Fruit fly (Drosophila melanogaster) whole organism, embryonic: ENCODE results near the gene Gr61a.
A peak's percentile ranks its signal among the peaks of the same experiment; 100 is the strongest.

Experiments used
- Abd-B ChIP-seq: fragments of 200-800 bp; sonication (Bioruptor generic); optimal IDR thresholded peaks from 2 replicates; lab custom pipeline; 2018; ENCODE audit warnings: missing biosample characterization, mild to moderate bottlenecking, missing genetic modification characterization, moderate library complexity
- Bdp1 ChIP-seq: fragments of 200-800 bp; sonication (Bioruptor generic); optimal IDR thresholded peaks from 3 replicates; lab custom pipeline; 2016; ENCODE audit warnings: missing biosample characterization, missing genetic modification characterization
- CG10431 ChIP-seq: fragments of 200-800 bp; sonication (Bioruptor generic); optimal IDR thresholded peaks from 3 replicates; lab custom pipeline; 2018; ENCODE audit warnings: missing biosample characterization, mild to moderate bottlenecking, missing genetic modification characterization
- CG11696 ChIP-seq: fragments of 200-800 bp; sonication (Bioruptor generic); IDR thresholded peaks from 2 replicates; pipeline ENCODE4 v1.3.6; 2022; ENCODE audit warnings: missing biosample characterization, missing genetic modification characterization
- CG12155 ChIP-seq: fragments of 200-800 bp; sonication (Bioruptor generic); optimal IDR thresholded peaks from 3 replicates; lab custom pipeline; 2016; ENCODE audit warnings: missing biosample characterization, missing genetic modification characterization
- CG12219 ChIP-seq: fragments of 200-800 bp; sonication (Bioruptor generic); optimal IDR thresholded peaks from 3 replicates; lab custom pipeline; 2018; ENCODE audit warnings: missing biosample characterization, mild to moderate bottlenecking, missing genetic modification characterization
- CG12744 ChIP-seq: fragments of 200-800 bp; sonication (Bioruptor generic); optimal IDR thresholded peaks from 2 replicates; lab custom pipeline; 2016; ENCODE audit warnings: missing biosample characterization, missing genetic modification characterization
- CG1647 ChIP-seq: fragments of 200-800 bp; sonication (Bioruptor generic); optimal IDR thresholded peaks from 3 replicates; lab custom pipeline; 2016; ENCODE audit warnings: missing biosample characterization, missing genetic modification characterization
- CG17359 ChIP-seq: fragments of 200-800 bp; sonication (Bioruptor generic); optimal IDR thresholded peaks from 3 replicates; lab custom pipeline; 2018; ENCODE audit warnings: missing biosample characterization, mild to moderate bottlenecking, missing genetic modification characterization, moderate library complexity
- CG1832 ChIP-seq: fragments of 200-800 bp; sonication (Bioruptor generic); optimal IDR thresholded peaks from 2 replicates; lab custom pipeline; 2017; ENCODE audit warnings: missing biosample characterization, mild to moderate bottlenecking, missing genetic modification characterization, inconsistent platforms
- CG2889 ChIP-seq: fragments of 200-800 bp; sonication (Bioruptor generic); IDR thresholded peaks from 3 replicates; pipeline ENCODE4 v1.3.6; 2022; ENCODE audit warnings: missing biosample characterization, missing genetic modification characterization
- CG30403 ChIP-seq: fragments of 200-800 bp; sonication (Bioruptor generic); optimal IDR thresholded peaks from 3 replicates; lab custom pipeline; 2016; ENCODE audit warnings: missing biosample characterization, missing genetic modification characterization
- CG31365 ChIP-seq: fragments of 200-800 bp; sonication (Bioruptor generic); optimal IDR thresholded peaks from 2 replicates; lab custom pipeline; 2018; ENCODE audit warnings: missing biosample characterization, mild to moderate bottlenecking, missing genetic modification characterization
- CG3163 ChIP-seq: fragments of 200-800 bp; sonication (Bioruptor generic); optimal IDR thresholded peaks from 3 replicates; lab custom pipeline; 2016; ENCODE audit warnings: missing biosample characterization, missing genetic modification characterization
- CG32532 ChIP-seq: fragments of 200-800 bp; sonication (Bioruptor generic); IDR thresholded peaks from 2 replicates; pipeline ENCODE4 v1.3.6; 2022; ENCODE audit warnings: missing biosample characterization, missing genetic modification characterization
- CG7271 ChIP-seq: fragments of 200-800 bp; sonication (Bioruptor generic); optimal IDR thresholded peaks from 2 replicates; lab custom pipeline; 2018; ENCODE audit warnings: missing biosample characterization, mild to moderate bottlenecking, missing genetic modification characterization, moderate library complexity
- CkIIα-i1 ChIP-seq: fragments of 200-800 bp; sonication (Bioruptor generic); IDR thresholded peaks from 2 replicates; pipeline ENCODE4 v1.3.6; 2022; ENCODE audit warnings: missing biosample characterization, missing genetic modification characterization
- CrebB ChIP-seq: fragments of 200-800 bp; sonication (Bioruptor generic); optimal IDR thresholded peaks from 3 replicates; lab custom pipeline; 2018; ENCODE audit warnings: missing biosample characterization, mild to moderate bottlenecking, missing genetic modification characterization
- Gug ChIP-seq: fragments of 200-800 bp; sonication (Bioruptor generic); IDR thresholded peaks from 4 replicates; pipeline ENCODE4 v1.3.6; 2022; ENCODE audit warnings: missing biosample characterization, missing genetic modification characterization
- H15 ChIP-seq: fragments of 200-800 bp; sonication (Bioruptor generic); IDR thresholded peaks from 3 replicates; pipeline ENCODE4 v1.3.6; 2022; ENCODE audit warnings: missing biosample characterization, missing genetic modification characterization
- Hr78 ChIP-seq, 2 experiments: fragments of 200-800 bp in 1 of 2; fragments of >200 bp in 1 of 2; sonication (Bioruptor generic) in 1 of 2; optimal IDR thresholded peaks; 2 replicates each; lab custom pipeline; 2017 to 2019; ENCODE audit warnings: missing biosample characterization in 2 of 2, missing genetic modification characterization in 2 of 2, mild to moderate bottlenecking in 1 of 2, moderate library complexity in 1 of 2
- Jarid2 ChIP-seq: fragments of 200-800 bp; sonication (Bioruptor generic); optimal IDR thresholded peaks from 3 replicates; lab custom pipeline; 2017; ENCODE audit warnings: mild to moderate bottlenecking, missing biosample characterization, missing genetic modification reagents, missing genetic modification characterization
- Lhr ChIP-seq: fragments of 200-800 bp; sonication (Bioruptor generic); optimal IDR thresholded peaks from 3 replicates; lab custom pipeline; 2017; ENCODE audit warnings: mild to moderate bottlenecking, missing biosample characterization, missing genetic modification reagents, missing genetic modification characterization
- MESR4 ChIP-seq: fragments of 200-800 bp; sonication (Bioruptor generic); optimal IDR thresholded peaks from 2 replicates; lab custom pipeline; 2018; ENCODE audit warnings: missing biosample characterization, mild to moderate bottlenecking, missing genetic modification characterization, moderate library complexity
- Meics ChIP-seq: fragments of 200-800 bp; sonication (Bioruptor generic); optimal IDR thresholded peaks from 2 replicates; lab custom pipeline; 2017; ENCODE audit warnings: missing biosample characterization, mild to moderate bottlenecking, missing genetic modification characterization
- Oli ChIP-seq: fragments of 200-800 bp; sonication (Bioruptor generic); optimal IDR thresholded peaks from 2 replicates; lab custom pipeline; 2018; ENCODE audit warnings: missing biosample characterization, mild to moderate bottlenecking, missing genetic modification characterization, moderate library complexity
- Sox102F ChIP-seq: fragments of 200-800 bp; sonication (Bioruptor generic); optimal IDR thresholded peaks from 2 replicates; lab custom pipeline; 2018; ENCODE audit warnings: missing biosample characterization, mild to moderate bottlenecking, missing genetic modification characterization, moderate library complexity
- Xrp1 ChIP-seq: fragments of 200-800 bp; sonication (Bioruptor generic); IDR thresholded peaks from 2 replicates; pipeline ENCODE4 v1.3.6; 2022; ENCODE audit warnings: missing biosample characterization, missing genetic modification characterization
- YL-1 ChIP-seq: fragments of 200-800 bp; sonication (Bioruptor generic); optimal IDR thresholded peaks from 3 replicates; lab custom pipeline; 2017; ENCODE audit warnings: missing biosample characterization, mild to moderate bottlenecking, missing genetic modification characterization
- ac ChIP-seq: fragments of 200-800 bp; sonication (Bioruptor generic); optimal IDR thresholded peaks from 3 replicates; lab custom pipeline; 2017; ENCODE audit warnings: missing biosample characterization, mild to moderate bottlenecking, missing genetic modification characterization
- ase ChIP-seq: fragments of 200-800 bp; sonication (Bioruptor generic); IDR thresholded peaks from 3 replicates; pipeline ENCODE4 v1.3.6; 2022; ENCODE audit warnings: missing biosample characterization, missing genetic modification characterization
- az2 ChIP-seq: fragments of 200-800 bp; sonication (Bioruptor generic); optimal IDR thresholded peaks from 3 replicates; lab custom pipeline; 2016; ENCODE audit warnings: missing biosample characterization, missing genetic modification characterization
- bcd ChIP-seq: fragments of 200-800 bp; sonication (Bioruptor generic); optimal IDR thresholded peaks from 2 replicates; lab custom pipeline; 2017; ENCODE audit warnings: missing biosample characterization, mild to moderate bottlenecking, missing genetic modification characterization
- btn ChIP-seq: fragments of 200-800 bp; sonication (Bioruptor generic); optimal IDR thresholded peaks from 2 replicates; lab custom pipeline; 2016; ENCODE audit warnings: missing biosample characterization, missing genetic modification characterization
- cas ChIP-seq: fragments of 200-800 bp; sonication (Bioruptor generic); IDR thresholded peaks from 2 replicates; pipeline ENCODE4 v1.3.6; 2022; ENCODE audit warnings: missing biosample characterization, missing genetic modification characterization
- danr ChIP-seq: fragments of 200-800 bp; sonication (Bioruptor generic); IDR thresholded peaks from 2 replicates; pipeline ENCODE4 v1.3.6; 2022; ENCODE audit warnings: missing biosample characterization, missing genetic modification characterization
- dpn ChIP-seq, 2 experiments: fragments of 200-800 bp; sonication (Bioruptor generic); optimal IDR thresholded peaks; 3 replicates each; lab custom pipeline; 2016; ENCODE audit warnings: missing biosample characterization in 2 of 2, missing genetic modification characterization in 2 of 2
- ems ChIP-seq: fragments of 200-800 bp; sonication (Bioruptor generic); optimal IDR thresholded peaks from 3 replicates; lab custom pipeline; 2016; ENCODE audit warnings: missing biosample characterization, missing genetic modification characterization
- her ChIP-seq: fragments of 200-800 bp; sonication (Bioruptor generic); optimal IDR thresholded peaks from 2 replicates; lab custom pipeline; 2016; ENCODE audit warnings: missing biosample characterization, missing genetic modification characterization
- kah ChIP-seq: fragments of 200-800 bp; sonication (Bioruptor generic); optimal IDR thresholded peaks from 2 replicates; lab custom pipeline; 2018; ENCODE audit warnings: missing biosample characterization, mild to moderate bottlenecking, missing genetic modification characterization
- lbe ChIP-seq: fragments of 200-800 bp; sonication (Bioruptor generic); optimal IDR thresholded peaks from 2 replicates; lab custom pipeline; 2016; ENCODE audit warnings: missing biosample characterization, mild to moderate bottlenecking, missing genetic modification characterization
- onecut ChIP-seq: fragments of 200-800 bp; sonication (Bioruptor generic); IDR thresholded peaks from 2 replicates; pipeline ENCODE4 v1.3.6; 2022; ENCODE audit warnings: missing biosample characterization, missing genetic modification characterization
- p53 ChIP-seq: fragments of 200-800 bp; sonication (Bioruptor generic); optimal IDR thresholded peaks from 2 replicates; lab custom pipeline; 2016; ENCODE audit warnings: missing biosample characterization, missing genetic modification characterization
- pfk ChIP-seq: fragments of 200-800 bp; sonication (Bioruptor generic); optimal IDR thresholded peaks from 2 replicates; lab custom pipeline; 2018; ENCODE audit warnings: missing biosample characterization, mild to moderate bottlenecking, missing genetic modification characterization, moderate library complexity
- sens-2 ChIP-seq: fragments of 200-800 bp; sonication (Bioruptor generic); IDR thresholded peaks from 2 replicates; pipeline ENCODE4 v1.3.6; 2022; ENCODE audit warnings: missing biosample characterization, missing genetic modification characterization
- slbo ChIP-seq: fragments of 200-800 bp; sonication (Bioruptor generic); IDR thresholded peaks from 2 replicates; pipeline ENCODE4 v1.3.6; 2022; ENCODE audit warnings: missing biosample characterization, missing genetic modification characterization
- so ChIP-seq: fragments of 200-800 bp; sonication (Bioruptor generic); IDR thresholded peaks from 3 replicates; pipeline ENCODE4 v1.3.6; 2022; ENCODE audit warnings: missing biosample characterization, missing genetic modification characterization
- ttk ChIP-seq: fragments of 200-800 bp; sonication (Bioruptor generic); IDR thresholded peaks from 2 replicates; pipeline ENCODE4 v2.1.2; 2022; ENCODE audit warnings: missing biosample characterization, missing genetic modification characterization
- z ChIP-seq: fragments of 200-800 bp; sonication (Bioruptor generic); IDR thresholded peaks from 3 replicates; pipeline ENCODE4 v1.3.6; 2022; ENCODE audit warnings: missing biosample characterization, missing genetic modification characterization
- zen2 ChIP-seq: fragments of 200-800 bp; sonication (Bioruptor generic); IDR thresholded peaks from 3 replicates; pipeline ENCODE4 v1.3.6; 2022; ENCODE audit warnings: missing biosample characterization, missing genetic modification characterization; ENCODE audit not compliant: partially characterized antibody

The Gr61a gene

DNA sequence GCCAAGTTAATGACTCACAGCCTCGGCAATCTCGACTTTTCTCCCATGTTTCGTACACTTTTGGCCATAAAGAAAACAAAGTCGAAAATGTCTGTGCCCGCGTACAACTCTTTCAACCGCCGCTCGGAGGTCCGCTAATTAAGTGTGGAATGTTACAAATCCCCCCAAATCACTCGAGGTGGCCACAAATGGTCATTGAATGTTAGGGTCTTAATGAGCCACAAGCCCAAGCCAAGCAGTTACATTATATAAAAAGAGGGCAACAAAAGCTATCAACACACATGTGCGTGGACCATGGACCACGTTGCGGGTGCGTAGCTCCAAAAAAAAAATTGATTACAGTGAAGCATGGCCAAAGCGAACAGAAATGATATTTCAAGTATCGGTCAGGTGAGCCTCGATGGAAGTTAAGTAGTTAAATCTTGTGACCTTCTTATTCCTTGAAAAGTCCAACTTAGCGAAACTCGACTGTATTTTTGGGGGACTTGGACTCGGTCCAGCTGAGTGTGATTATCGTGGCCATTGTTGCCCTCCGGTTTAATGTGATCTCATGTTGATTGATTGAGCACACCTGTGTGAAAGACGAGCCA lies 21.9 kb upstream of the Gr61a start (continued):
- TF ChIP-seq Sox102F (GFP tag; lab: Kevin White, UChicago) (peak; percentile 94), pfk (no peak), zen2 (GFP tag; lab: Robert Waterston, UW) (no peak), p53 (peak; percentile 67), CG30403 (GFP tag; lab: Kevin White, UChicago) (peak; percentile 90), Meics (peak; percentile 85), CG12744 (GFP tag; lab: Kevin White, UChicago) (peak; percentile 74), onecut (GFP tag; lab: Robert Waterston, UW) (peak; percentile 87), ttk (peak; percentile 95), cas (GFP tag; lab: Robert Waterston, UW) (peak; percentile 82), Jarid2 (peak; percentile 39), kah (GFP tag; lab: Kevin White, UChicago) (peak; percentile 76), z (peak; percentile 69; the same call in 2 of the 3 replicates), Hr78 (GFP tag; optimal IDR thresholded peaks at IDR 0.05; lab: Kevin White, UChicago) (peak in 1 of 2 experiments; percentile 82), CG1832 (GFP tag; lab: Kevin White, UChicago) (no peak), Abd-B (GFP tag; lab: Kevin White, UChicago) (peak; percentile 81), CG11696 (GFP tag; lab: Robert Waterston, UW) (peak; percentile 88), ac (GFP tag; lab: Kevin White, UChicago) (no peak), MESR4 (GFP tag; lab: Kevin White, UChicago) (peak; percentile 9)

DNA sequence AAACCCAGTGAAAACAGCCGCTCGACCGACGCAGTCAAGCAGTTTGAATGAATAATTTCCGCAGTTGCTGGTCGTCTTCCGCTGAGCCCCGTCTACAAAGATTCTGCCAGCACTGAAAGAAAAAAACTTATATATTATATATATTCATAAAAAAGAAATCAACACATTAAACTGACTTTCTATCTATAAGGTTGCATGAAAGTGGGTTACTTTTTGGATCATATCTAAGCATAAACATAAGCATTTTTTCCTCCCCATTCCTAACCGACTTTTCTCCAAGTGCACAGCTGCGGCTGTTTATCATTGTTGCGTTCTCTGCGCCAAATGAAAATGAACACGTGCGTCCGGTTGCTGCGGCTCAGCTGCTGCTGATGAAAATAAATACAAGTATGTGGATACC lies 20.9 kb upstream of the Gr61a start:
- TF ChIP-seq YL-1 (GFP tag; lab: Kevin White, UChicago) (no peak), az2 (GFP tag; lab: Kevin White, UChicago) (peak; percentile 75), CG12155 (GFP tag; lab: Kevin White, UChicago) (peak; percentile 36), ems (GFP tag; lab: Kevin White, UChicago) (peak; percentile 33), lbe (GFP tag; lab: Kevin White, UChicago) (peak; percentile 68), sens-2 (GFP tag; lab: Robert Waterston, UW) (peak; percentile 72), Lhr (GFP tag; lab: Kevin White, UChicago) (peak; percentile 24), CG3163 (GFP tag; lab: Kevin White, UChicago) (no peak), so (GFP tag; lab: Robert Waterston, UW) (peak; percentile 81), Bdp1 (GFP tag; lab: Kevin White, UChicago) (no peak), CG17359 (tag; lab: Kevin White, UChicago) (peak; percentile 86), CG7271 (tag; lab: Kevin White, UChicago) (no peak), CG32532 (GFP tag; lab: Robert Waterston, UW) (peak; percentile 73), CrebB (tag; lab: Kevin White, UChicago) (no peak), CkIIα-i1 (no peak), Oli (tag; lab: Kevin White, UChicago) (peak; percentile 79), CG1647 (GFP tag; lab: Kevin White, UChicago) (peak; percentile 28), btn (GFP tag; lab: Kevin White, UChicago) (no peak), onecut (GFP tag; lab: Robert Waterston, UW) (peak; percentile 76), slbo (peak; percentile 68), Xrp1 (GFP tag; lab: Robert Waterston, UW) (peak; percentile 80), danr (GFP tag; lab: Robert Waterston, UW) (no peak), CG11696 (GFP tag; lab: Robert Waterston, UW) (peak; percentile 68), bcd (peak; percentile 54), Gug (GFP tag; lab: Robert Waterston, UW) (peak; percentile 19; the same call in 1 of the 4 replicates), CG2889 (0 out of 3 replicates have a peak, but pooled peaks have one; percentile 55), ase (peak; percentile 75; the same call in 2 of the 3 replicates), CG10431 (peak; percentile 23), dpn (GFP tag; optimal IDR thresholded peaks at IDR 0.05; lab: Kevin White, UChicago) (peak; percentile 50 to 67), her (peak; percentile 23), H15 (GFP tag; lab: Robert Waterston, UW) (peak; percentile 80), CG12219 (peak; percentile 61), CG31365 (tag; lab: Kevin White, UChicago) (no peak)
